Worm (Caenorhabditis elegans) whole organism, L4/young adult: ENCODE results near the gene svh-2.
A peak's percentile ranks its signal among the peaks of the same experiment; 100 is the strongest.

Experiments used
- W03F9.2 ChIP-seq: fragments of 150-350 bp; optimal IDR thresholded peaks from 2 replicates; lab custom pipeline; 2014; ENCODE audit warnings: missing biosample characterization, missing genetic modification characterization
- dao-5 ChIP-seq: sonication (generic microtip); optimal IDR thresholded peaks from 2 replicates; lab custom pipeline; 2016; ENCODE audit warnings: missing genotype, missing genetic modification characterization, moderate library complexity, missing compliant biosample characterization
- him-1 ChIP-seq: sonication (generic microtip); optimal IDR thresholded peaks from 2 replicates; lab custom pipeline; 2016; ENCODE audit warnings: missing genotype, missing genetic modification reagents, missing genetic modification characterization, missing compliant biosample characterization

Gene svh-2

ce11 chrX:6522634-6523070 lies 30.4 kb upstream of the svh-2 start:
- TF ChIP-seq W03F9.2 (tag; lab: Kevin White, UChicago) (no peak), him-1 (no peak), dao-5 (tag; lab: Kevin White, UChicago) (peak; percentile 44)

DNA sequence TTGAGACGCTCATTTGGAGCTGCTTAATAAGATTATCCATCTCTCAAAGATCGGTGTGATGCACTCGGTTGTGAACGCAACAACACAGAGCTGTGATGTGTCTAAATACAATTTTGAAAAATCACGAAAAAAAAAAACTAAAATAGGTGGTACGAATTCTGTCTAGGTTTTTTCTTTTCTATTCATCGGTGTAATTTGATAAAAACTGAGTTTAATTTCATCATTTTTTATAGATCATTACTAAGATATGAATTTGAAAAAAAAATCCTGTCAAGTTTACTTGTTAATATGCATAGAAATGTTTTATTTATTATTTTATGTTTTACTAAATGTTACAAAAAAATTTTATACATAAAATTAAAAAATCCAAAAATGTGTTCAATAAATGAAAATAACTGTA lies 23.0 kb upstream of the svh-2 start, which contains the start of gene ceh-60:
ceh-60 (minus strand) TSS at position 101 of the 400 bp plus-strand sequence.
- no peak for TF ChIP-seq dao-5 (tag; lab: Kevin White, UChicago)
- no peak for TF ChIP-seq W03F9.2 (tag; lab: Kevin White, UChicago)
- TF ChIP-seq him-1: no peak

ce11 chrX:6530591-6530990 lies 22.5 kb upstream of the svh-2 start:
- TF ChIP-seq him-1 (no peak), W03F9.2 (tag; lab: Kevin White, UChicago) (no peak), dao-5 (tag; lab: Kevin White, UChicago) (no peak)

ce11 chrX:6531896-6532295 lies 21.2 kb upstream of the svh-2 start:
- TF ChIP-seq dao-5 (tag; lab: Kevin White, UChicago): no peak
- TF ChIP-seq W03F9.2 (tag; lab: Kevin White, UChicago): no peak
- TF ChIP-seq him-1: no peak

- no peak for TF ChIP-seq W03F9.2 (tag; lab: Kevin White, UChicago)
- TF ChIP-seq him-1: no peak
- no peak for TF ChIP-seq dao-5 (tag; lab: Kevin White, UChicago)
These were observed 20.0 kb upstream of the svh-2 start for ce11 chrX:6533038-6533437.

- TF ChIP-seq dao-5 (tag; lab: Kevin White, UChicago) (no peak), him-1 (no peak), W03F9.2 (tag; lab: Kevin White, UChicago) (no peak)
These were observed 16.3 kb upstream of the svh-2 start, which contains the start of gene ilys-5 for ce11 chrX:6536701-6537279. Gene ilys-5 (minus strand): TSS chrX:6536840.

ce11 chrX:6538068-6538467 lies 15.0 kb upstream of the svh-2 start:
- TF ChIP-seq dao-5 (tag; lab: Kevin White, UChicago) (no peak), W03F9.2 (tag; lab: Kevin White, UChicago) (no peak), him-1 (no peak)

DNA sequence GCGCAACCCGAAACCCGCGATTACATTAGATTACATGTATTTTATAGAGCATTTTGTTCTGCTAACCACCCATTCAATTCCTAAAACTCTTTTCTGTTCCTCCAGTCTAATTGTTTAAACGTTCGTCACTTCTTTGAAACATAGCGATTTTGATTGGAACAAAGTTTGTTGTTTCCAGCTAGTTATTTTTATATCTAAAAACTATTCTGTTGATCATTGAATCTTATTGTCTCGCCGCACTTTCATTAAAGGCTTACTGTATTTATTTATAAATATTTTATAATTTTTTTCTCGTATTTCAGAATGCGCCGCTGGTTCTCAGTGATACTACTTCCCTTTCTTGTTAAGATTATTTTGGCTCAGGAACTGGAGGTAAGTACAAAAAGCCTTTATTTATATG lies 10.4 kb upstream of the svh-2 start, which contains the start of gene T14E8.2:
T14E8.2 (plus strand) TSS at position 301 of the 400 bp plus-strand sequence.
- no peak for TF ChIP-seq W03F9.2 (tag; lab: Kevin White, UChicago)
- TF ChIP-seq dao-5 (tag; lab: Kevin White, UChicago): no peak
- TF ChIP-seq him-1: no peak

DNA sequence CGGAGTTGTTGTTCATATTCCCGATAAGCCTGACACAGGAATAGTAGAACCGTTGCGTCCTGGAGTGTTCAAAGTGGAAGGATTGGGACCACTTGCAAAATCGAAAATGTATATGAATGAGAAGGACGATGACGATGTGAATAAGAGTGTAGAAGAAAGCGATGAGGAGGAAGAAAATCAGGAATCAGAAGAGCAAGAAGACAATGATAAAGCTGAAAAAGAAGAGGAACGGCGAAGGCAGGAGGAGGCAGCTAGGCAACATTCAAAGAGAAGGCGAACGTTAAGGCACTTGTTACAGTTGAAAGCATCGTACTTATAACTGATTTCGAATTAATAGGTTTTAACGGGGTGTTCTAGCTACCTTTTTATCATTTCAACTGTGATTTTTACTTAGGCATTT lies 9.4 kb upstream of the svh-2 start:
- no peak for TF ChIP-seq dao-5 (tag; lab: Kevin White, UChicago)
- TF ChIP-seq him-1: no peak

DNA sequence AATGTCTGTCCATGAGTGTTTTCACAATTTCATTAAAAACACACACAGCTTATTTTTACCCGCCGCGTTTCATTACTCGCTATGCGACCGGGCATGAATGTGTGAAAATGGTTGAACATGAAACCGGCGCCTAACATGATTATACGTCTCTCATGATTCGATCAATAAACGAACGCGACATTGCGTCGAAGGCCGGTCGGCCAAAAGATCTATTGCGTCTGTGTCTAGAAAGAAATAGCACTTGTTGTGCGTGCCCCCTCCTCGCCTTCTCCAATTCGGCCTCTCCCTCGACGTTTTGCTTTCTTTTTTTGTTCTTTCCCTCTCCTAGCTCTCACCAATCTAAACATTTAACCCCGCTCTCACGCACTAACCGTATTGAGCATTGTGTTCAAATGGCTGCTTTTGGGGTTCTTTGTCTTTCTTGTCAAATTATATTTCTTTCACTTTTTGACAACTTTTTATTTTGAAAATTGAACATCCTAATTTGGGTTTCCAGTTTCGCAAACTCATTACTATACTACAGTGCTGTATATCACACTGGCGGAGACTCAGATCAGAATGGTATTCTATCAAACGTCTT lies 1.9 kb upstream of the svh-2 start:
- TF ChIP-seq dao-5 (tag; lab: Kevin White, UChicago): no peak
- no peak for TF ChIP-seq him-1
- no peak for TF ChIP-seq W03F9.2 (tag; lab: Kevin White, UChicago)

DNA sequence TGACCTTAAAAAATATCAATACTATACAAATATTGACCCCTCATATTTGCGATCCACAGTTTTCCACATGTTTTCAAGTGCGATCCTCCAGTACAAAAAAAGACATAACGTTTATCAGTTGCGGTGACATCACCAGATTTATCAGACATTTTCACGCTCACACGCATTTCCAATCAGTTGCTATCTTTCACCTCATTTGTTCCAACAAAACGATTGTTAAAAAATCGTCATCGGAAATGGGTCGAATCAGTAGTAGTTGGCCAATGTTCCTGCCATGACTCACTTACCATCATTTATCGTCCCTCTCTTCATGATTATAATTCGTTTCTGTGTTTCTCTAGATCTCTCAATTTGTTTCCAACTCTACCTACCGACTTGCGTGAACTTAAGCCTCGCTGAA lies 1.4 kb upstream of the svh-2 start:
- no peak for TF ChIP-seq W03F9.2 (tag; lab: Kevin White, UChicago)
- TF ChIP-seq him-1: no peak
- no peak for TF ChIP-seq dao-5 (tag; lab: Kevin White, UChicago)

ce11 chrX:6553634-6554033 lies 547 bp downstream of the svh-2 start:
- TF ChIP-seq W03F9.2 (tag; lab: Kevin White, UChicago) (no peak), dao-5 (tag; lab: Kevin White, UChicago) (no peak), him-1 (no peak)

DNA sequence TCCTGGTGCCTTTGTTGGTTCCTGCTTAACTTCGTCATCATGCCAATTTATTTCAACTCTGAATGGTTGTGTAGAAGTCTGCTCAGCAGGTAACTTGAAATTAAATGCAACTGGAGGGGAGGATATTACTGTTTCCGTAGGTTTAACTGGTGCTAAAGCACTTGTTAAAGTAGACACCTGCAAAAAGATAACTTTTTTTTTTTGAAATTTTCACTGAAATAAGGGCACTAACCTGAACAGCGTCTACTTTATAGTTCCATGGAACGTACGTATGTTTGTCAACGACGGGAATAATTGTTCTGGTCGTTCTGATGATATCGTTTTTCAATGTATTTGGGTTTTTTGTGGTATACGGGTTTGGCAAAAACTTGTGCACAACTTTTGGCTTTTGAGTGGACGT lies 7.4 kb downstream of the svh-2 start:
- TF ChIP-seq W03F9.2 (tag; lab: Kevin White, UChicago) (no peak), dao-5 (tag; lab: Kevin White, UChicago) (no peak), him-1 (no peak)

DNA sequence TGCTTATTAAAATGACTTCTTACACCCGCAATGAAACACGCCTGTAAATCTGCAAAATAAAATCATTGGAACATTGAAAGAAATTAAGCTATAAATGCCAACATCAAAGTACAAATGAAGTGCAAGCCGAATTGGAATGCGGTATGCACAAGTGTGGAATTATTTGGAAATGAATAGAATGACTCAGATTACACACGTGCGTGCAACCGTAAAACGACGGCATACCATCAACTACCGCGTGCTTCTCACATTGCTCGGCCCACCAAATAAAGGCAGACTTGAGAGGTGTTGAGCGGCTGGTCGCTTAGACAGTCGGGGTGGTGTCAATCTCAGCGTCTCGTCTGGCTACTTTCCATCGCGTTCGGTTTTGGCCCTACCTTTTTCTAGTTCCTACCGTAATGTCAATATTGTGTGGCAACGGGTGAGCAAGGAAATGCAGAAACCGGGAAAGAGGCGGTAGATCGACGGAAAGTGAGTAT lies 9.3 kb downstream of the svh-2 start, which contains the start of gene aaim-1:
aaim-1 (minus strand) TSS at position 51 of the 479 bp plus-strand sequence.
- no peak for TF ChIP-seq dao-5 (tag; lab: Kevin White, UChicago)
- no peak for TF ChIP-seq him-1
- TF ChIP-seq W03F9.2 (tag; lab: Kevin White, UChicago): no peak
